Worm (Caenorhabditis elegans) whole organism, L2 larva: Measurements from ENCODE around the gene F44E7.5.

Source experiments
- C34F6.9 ChIP-seq: fragments of 150-350 bp; optimal IDR thresholded peaks from 2 replicates; lab custom pipeline; 2014; ENCODE audit warnings: missing biosample characterization, missing genetic modification characterization
- F13H6.1 ChIP-seq: sonication (generic microtip); optimal IDR thresholded peaks from 2 replicates; lab custom pipeline; 2016; ENCODE audit warnings: missing genetic modification characterization, missing compliant biosample characterization
- Y55F3AM.14 ChIP-seq: fragments of 200-800 bp; sonication (Bioruptor generic); optimal IDR thresholded peaks from 2 replicates; lab custom pipeline; 2018; ENCODE audit warnings: mild to moderate bottlenecking, missing genetic modification characterization, missing compliant biosample characterization
- ZK546.5 ChIP-seq: sonication (generic microtip); optimal IDR thresholded peaks from 2 replicates; lab custom pipeline; 2017; ENCODE audit warnings: missing biosample characterization, missing genetic modification characterization
- alr-1 ChIP-seq: fragments of 150-350 bp; optimal IDR thresholded peaks from 2 replicates; lab custom pipeline; 2014; ENCODE audit warnings: missing biosample characterization, missing genetic modification characterization
- blmp-1 ChIP-seq: sonication (generic microtip); optimal IDR thresholded peaks from 2 replicates; lab custom pipeline; 2017; ENCODE audit warnings: missing genetic modification characterization, mild to moderate bottlenecking, missing compliant biosample characterization, antibody characterized with exemption, moderate library complexity; ENCODE audit not compliant: insufficient read depth
- ceh-16 ChIP-seq: fragments of 150-350 bp; optimal IDR thresholded peaks from 2 replicates; lab custom pipeline; 2014; ENCODE audit warnings: missing biosample characterization, missing genetic modification characterization
- ceh-82 ChIP-seq: fragments of 150-350 bp; optimal IDR thresholded peaks from 2 replicates; lab custom pipeline; 2014; ENCODE audit warnings: missing biosample characterization, missing genetic modification characterization
- crh-2 ChIP-seq: sonication (generic microtip); optimal IDR thresholded peaks from 2 replicates; lab custom pipeline; 2017; ENCODE audit warnings: missing biosample characterization, missing genetic modification characterization
- dmd-4 ChIP-seq: sonication (generic microtip); optimal IDR thresholded peaks from 2 replicates; lab custom pipeline; 2017; ENCODE audit warnings: missing biosample characterization, missing genetic modification characterization
- elt-1 ChIP-seq: fragments of 150-350 bp; optimal IDR thresholded peaks from 2 replicates; lab custom pipeline; 2014; ENCODE audit warnings: missing biosample characterization, missing genetic modification characterization
- elt-3 ChIP-seq: sonication (generic microtip); optimal IDR thresholded peaks from 2 replicates; lab custom pipeline; 2017; ENCODE audit warnings: missing biosample characterization, missing genetic modification characterization
- fos-1 ChIP-seq: fragments of 150-350 bp; optimal IDR thresholded peaks from 2 replicates; lab custom pipeline; 2014; ENCODE audit warnings: missing biosample characterization, missing genetic modification characterization
- gmeb-1 ChIP-seq: fragments of 150-350 bp; optimal IDR thresholded peaks from 2 replicates; lab custom pipeline; 2014; ENCODE audit warnings: missing biosample characterization, missing genetic modification characterization
- lin-13 ChIP-seq: fragments of 150-350 bp; optimal IDR thresholded peaks from 2 replicates; lab custom pipeline; 2014; ENCODE audit warnings: missing biosample characterization, missing genetic modification reagents, missing genetic modification characterization
- lin-39 ChIP-seq: fragments of 150-350 bp; optimal IDR thresholded peaks from 2 replicates; lab custom pipeline; 2014; ENCODE audit warnings: missing biosample characterization, missing genetic modification reagents, missing genetic modification characterization
- lsy-2 ChIP-seq, 2 experiments: fragments of 150-350 bp in 1 of 2; sonication (generic microtip) in 1 of 2; optimal IDR thresholded peaks; 2 replicates each; lab custom pipeline; 2014 to 2017; ENCODE audit warnings: missing biosample characterization in 2 of 2, missing genetic modification characterization in 2 of 2
- mab-5 ChIP-seq: fragments of 150-350 bp; optimal IDR thresholded peaks from 2 replicates; lab custom pipeline; 2014; ENCODE audit warnings: missing biosample characterization, missing genetic modification characterization
- mbf-1 ChIP-seq: sonication (generic microtip); optimal IDR thresholded peaks from 2 replicates; lab custom pipeline; 2017; ENCODE audit warnings: missing biosample characterization, missing genetic modification characterization
- mdl-1 ChIP-seq, 2 experiments: fragments of 150-350 bp in 1 of 2; sonication (generic microtip) in 1 of 2; optimal IDR thresholded peaks; 2 replicates each; lab custom pipeline; 2017; ENCODE audit warnings: missing biosample characterization in 2 of 2, missing genetic modification characterization in 2 of 2
- nhr-11 ChIP-seq: fragments of 150-350 bp; optimal IDR thresholded peaks from 2 replicates; lab custom pipeline; 2014; ENCODE audit warnings: missing biosample characterization, missing genetic modification characterization
- nhr-12 ChIP-seq: fragments of 150-350 bp; optimal IDR thresholded peaks from 2 replicates; lab custom pipeline; 2014; ENCODE audit warnings: missing biosample characterization, missing genetic modification characterization
- nhr-129 ChIP-seq: fragments of 150-350 bp; optimal IDR thresholded peaks from 2 replicates; lab custom pipeline; 2014; ENCODE audit warnings: missing biosample characterization, missing genetic modification characterization
- nhr-21 ChIP-seq: fragments of 150-350 bp; optimal IDR thresholded peaks from 2 replicates; lab custom pipeline; 2014; ENCODE audit warnings: missing biosample characterization, missing genetic modification characterization
- nhr-23 ChIP-seq: fragments of 150-350 bp; optimal IDR thresholded peaks from 2 replicates; lab custom pipeline; 2014; ENCODE audit warnings: missing biosample characterization, missing genetic modification reagents, missing genetic modification characterization
- nhr-237 ChIP-seq: fragments of 150-350 bp; optimal IDR thresholded peaks from 2 replicates; lab custom pipeline; 2014; ENCODE audit warnings: missing biosample characterization, missing genetic modification characterization
- nhr-25 ChIP-seq: fragments of 150-350 bp; sonication (generic microtip); optimal IDR thresholded peaks from 3 replicates; lab custom pipeline; 2014; ENCODE audit warnings: missing biosample characterization, missing genetic modification characterization
- sem-4 ChIP-seq: fragments of 150-350 bp; optimal IDR thresholded peaks from 2 replicates; lab custom pipeline; 2014; ENCODE audit warnings: missing biosample characterization, missing genetic modification reagents, missing genetic modification characterization
- skn-1 ChIP-seq: sonication (generic microtip); optimal IDR thresholded peaks from 2 replicates; lab custom pipeline; 2017; ENCODE audit warnings: missing biosample characterization, missing genetic modification characterization
- sma-3 ChIP-seq: sonication (generic microtip); optimal IDR thresholded peaks from 2 replicates; lab custom pipeline; 2016; ENCODE audit warnings: missing genetic modification reagents, missing genetic modification characterization, missing compliant biosample characterization
- sma-9 ChIP-seq, 2 experiments: fragments of 150-350 bp in 1 of 2; sonication (generic microtip) in 1 of 2; optimal IDR thresholded peaks; 2 replicates each; lab custom pipeline; 2014 to 2016; ENCODE audit warnings: missing genetic modification characterization in 2 of 2, mild to moderate bottlenecking in 1 of 2, missing biosample characterization in 1 of 2, missing compliant biosample characterization in 1 of 2, missing genetic modification reagents in 1 of 2, moderate library complexity in 1 of 2
- snpc-4 ChIP-seq: fragments of 150-350 bp; optimal IDR thresholded peaks from 2 replicates; lab custom pipeline; 2014; ENCODE audit warnings: missing biosample characterization, missing genetic modification characterization
- unc-39 ChIP-seq: fragments of 150-350 bp; optimal IDR thresholded peaks from 2 replicates; lab custom pipeline; 2014; ENCODE audit warnings: missing biosample characterization, missing genetic modification characterization
- unc-55 ChIP-seq: fragments of 150-350 bp; sonication (generic microtip); optimal IDR thresholded peaks from 3 replicates; lab custom pipeline; 2014; ENCODE audit warnings: missing biosample characterization, missing genetic modification reagents, missing genetic modification characterization
- zag-1 ChIP-seq: fragments of 150-350 bp; optimal IDR thresholded peaks from 2 replicates; lab custom pipeline; 2014; ENCODE audit warnings: missing biosample characterization, missing genetic modification characterization
- ztf-1 ChIP-seq: fragments of 200-800 bp; sonication (Bioruptor generic); conservative IDR thresholded peaks from 2 replicates; pipeline ENCODE4 v1.3.6; 2022; ENCODE audit warnings: missing genetic modification characterization, missing compliant biosample characterization
- ztf-11 ChIP-seq: sonication (generic microtip); optimal IDR thresholded peaks from 2 replicates; lab custom pipeline; 2017; ENCODE audit warnings: missing biosample characterization, missing genetic modification characterization
- ztf-4 ChIP-seq: fragments of 150-350 bp; optimal IDR thresholded peaks from 2 replicates; lab custom pipeline; 2014; ENCODE audit warnings: missing biosample characterization, missing genetic modification characterization

F44E7.5 gene

ce11 chrV:5780713-5781360 is at the start of gene F44E7.5:
Gene F44E7.5, minus strand, starts transcription at chrV:5780922.
- peak; percentile 81 for TF ChIP-seq crh-2
- TF ChIP-seq elt-1, result no peak
- peak; percentile 40 for TF ChIP-seq snpc-4
- TF ChIP-seq mdl-1 (tag; optimal IDR thresholded peaks at IDR 0.05; lab: Kevin White, UChicago), result peak; percentile 61 to 76
- TF ChIP-seq unc-55, result peak; percentile 62
- TF ChIP-seq nhr-11 (tag; lab: Kevin White, UChicago), result no peak
- peak; percentile 60 for TF ChIP-seq sma-3 (GFP tag; lab: Kevin White, UChicago)
- no peak for TF ChIP-seq skn-1 (tag; lab: Kevin White, UChicago)
- no peak for TF ChIP-seq ztf-1 (GFP tag; lab: Robert Waterston, UW)
- no peak for TF ChIP-seq lin-39 (tag; lab: Kevin White, UChicago)
- TF ChIP-seq ztf-4 (tag; lab: Kevin White, UChicago), result no peak
- peak; percentile 74 for TF ChIP-seq C34F6.9 (tag; lab: Kevin White, UChicago)
- no peak for TF ChIP-seq mab-5
- peak; percentile 78 for TF ChIP-seq nhr-25
- no peak for TF ChIP-seq mbf-1
- no peak for TF ChIP-seq nhr-23 (tag; lab: Kevin White, UChicago)
- TF ChIP-seq F13H6.1 (tag; lab: Kevin White, UChicago), result peak; percentile 39
- peak; percentile 43 for TF ChIP-seq Y55F3AM.14
- peak; percentile 37 for TF ChIP-seq blmp-1 (tag; lab: Kevin White, UChicago)
- TF ChIP-seq sem-4 (tag; lab: Kevin White, UChicago), result no peak
- TF ChIP-seq dmd-4, result no peak
- TF ChIP-seq nhr-129, result peak; percentile 100
- peak; percentile 72 for TF ChIP-seq sma-9 (GFP tag; optimal IDR thresholded peaks at IDR 0.05; lab: Kevin White, UChicago)
- no peak for TF ChIP-seq sma-9 (tag; optimal IDR thresholded peaks at IDR 0.05; lab: Kevin White, UChicago)
- TF ChIP-seq nhr-12 (tag; lab: Kevin White, UChicago), result no peak
- TF ChIP-seq gmeb-1 (tag; lab: Kevin White, UChicago), result peak; percentile 65
- peak; percentile 5 to 69 for TF ChIP-seq lsy-2 (tag; optimal IDR thresholded peaks at IDR 0.05; lab: Kevin White, UChicago)
- peak; percentile 57 for TF ChIP-seq nhr-21 (tag; lab: Kevin White, UChicago)
- TF ChIP-seq fos-1 (tag; lab: Kevin White, UChicago), result peak; percentile 91
- no peak for TF ChIP-seq ceh-82 (tag; lab: Kevin White, UChicago)
- peak; percentile 70 for TF ChIP-seq lin-13 (GFP tag; lab: Kevin White, UChicago)
- no peak for TF ChIP-seq elt-3 (tag; lab: Kevin White, UChicago)

ce11 chrV:5826592-5826991 is 45.9 kb upstream of the F44E7.5 start, which contains the start of gene let-418:
Gene let-418, plus strand, starts transcription at chrV:5826833.
- TF ChIP-seq blmp-1 (tag; lab: Kevin White, UChicago) (no peak), alr-1 (no peak), elt-3 (tag; lab: Kevin White, UChicago) (no peak), ztf-11 (tag; lab: Kevin White, UChicago) (no peak), unc-39 (no peak), nhr-12 (tag; lab: Kevin White, UChicago) (no peak), nhr-237 (no peak)

ce11 chrV:5825478-5825877 is 44.8 kb upstream of the F44E7.5 start:
- no peak for TF ChIP-seq snpc-4
- no peak for TF ChIP-seq mbf-1
- no peak for TF ChIP-seq C34F6.9 (tag; lab: Kevin White, UChicago)
- TF ChIP-seq lsy-2 (tag; optimal IDR thresholded peaks at IDR 0.05; lab: Kevin White, UChicago), result no peak
- TF ChIP-seq nhr-129, result no peak
- TF ChIP-seq ztf-1 (GFP tag; lab: Robert Waterston, UW), result no peak
- no peak for TF ChIP-seq alr-1
- no peak for TF ChIP-seq crh-2
- no peak for TF ChIP-seq mab-5
- no peak for TF ChIP-seq lin-39 (tag; lab: Kevin White, UChicago)
- TF ChIP-seq ZK546.5, result no peak
- TF ChIP-seq ceh-16, result no peak
- no peak for TF ChIP-seq zag-1
- TF ChIP-seq F13H6.1 (tag; lab: Kevin White, UChicago), result no peak
- no peak for TF ChIP-seq elt-3 (tag; lab: Kevin White, UChicago)
- TF ChIP-seq nhr-237, result no peak
- TF ChIP-seq, all 48 proteins: peak for 0
